Worm (Caenorhabditis elegans) whole organism, midembryonic: ENCODE data around the gene egg-1.

ENCODE experiments used
- T22C8.4 ChIP-seq: fragments of 200-800 bp; sonication (Bioruptor generic); IDR thresholded peaks from 2 replicates; pipeline ENCODE4 v1.3.6; 2022; ENCODE audit warnings: missing genetic modification characterization, missing compliant biosample characterization
- cog-1 ChIP-seq: sonication (generic microtip); optimal IDR thresholded peaks from 2 replicates; lab custom pipeline; 2016; ENCODE audit warnings: missing genetic modification characterization, missing compliant biosample characterization
- flt-1 ChIP-seq: fragments of 200-800 bp; sonication (Bioruptor generic); IDR thresholded peaks from 2 replicates; pipeline ENCODE4 v1.3.6; 2022; ENCODE audit warnings: missing genetic modification characterization, missing compliant biosample characterization
- klf-2 ChIP-seq: fragments of 200-800 bp; sonication (Bioruptor generic); conservative IDR thresholded peaks from 2 replicates; pipeline ENCODE4 v1.3.6; 2022; ENCODE audit warnings: missing genetic modification reagents, missing genetic modification characterization, missing compliant biosample characterization
- med-1 ChIP-seq: sonication (generic microtip); optimal IDR thresholded peaks from 2 replicates; lab custom pipeline; 2017; ENCODE audit warnings: missing genetic modification characterization, mild to moderate bottlenecking, missing compliant biosample characterization, antibody characterized with exemption, missing genetic modification reagents; ENCODE audit not compliant: insufficient read depth
- ref-1 ChIP-seq: fragments of 200-800 bp; sonication (Bioruptor generic); conservative IDR thresholded peaks from 2 replicates; pipeline ENCODE4 v1.3.6; 2022; ENCODE audit warnings: missing genetic modification reagents, missing genetic modification characterization, missing compliant biosample characterization
- tab-1 ChIP-seq: fragments of 200-800 bp; sonication (Bioruptor generic); IDR thresholded peaks from 2 replicates; pipeline ENCODE4 v1.3.6; 2022; ENCODE audit warnings: missing genetic modification characterization, missing compliant biosample characterization
- ztf-23 ChIP-seq: fragments of 200-800 bp; sonication (Bioruptor generic); IDR thresholded peaks from 2 replicates; pipeline ENCODE4 v1.3.6; 2022; ENCODE audit warnings: missing genetic modification reagents, missing genetic modification characterization, missing compliant biosample characterization
- ztf-29 ChIP-seq: fragments of 200-800 bp; sonication (Bioruptor generic); IDR thresholded peaks from 2 replicates; pipeline ENCODE4 v1.3.6; 2022; ENCODE audit warnings: missing genetic modification reagents, missing genetic modification characterization, missing compliant biosample characterization

The egg-1 gene

ce11 chrIII:5757492-5758045 is 29.6 kb downstream of the egg-1 start:
- no peak for TF ChIP-seq cog-1 (tag; lab: Kevin White, UChicago)
- TF ChIP-seq T22C8.4 (GFP tag; lab: Robert Waterston, UW) = no peak
- TF ChIP-seq med-1 (GFP tag; lab: Kevin White, UChicago) = no peak

- TF ChIP-seq ref-1 (GFP tag; lab: Robert Waterston, UW) (no peak), T22C8.4 (GFP tag; lab: Robert Waterston, UW) (no peak), tab-1 (GFP tag; lab: Robert Waterston, UW) (no peak), ztf-23 (GFP tag; lab: Robert Waterston, UW) (no peak), ztf-29 (no peak), med-1 (GFP tag; lab: Kevin White, UChicago) (no peak), flt-1 (GFP tag; lab: Robert Waterston, UW) (no peak), klf-2 (GFP tag; lab: Robert Waterston, UW) (no peak), cog-1 (tag; lab: Kevin White, UChicago) (no peak)
Measured at ce11 chrIII:5758519-5759099, 30.6 kb downstream of the egg-1 start.

- TF ChIP-seq flt-1 (GFP tag; lab: Robert Waterston, UW) (no peak), ztf-23 (GFP tag; lab: Robert Waterston, UW) (no peak), tab-1 (GFP tag; lab: Robert Waterston, UW) (no peak), T22C8.4 (GFP tag; lab: Robert Waterston, UW) (no peak), ref-1 (GFP tag; lab: Robert Waterston, UW) (no peak), cog-1 (tag; lab: Kevin White, UChicago) (no peak), ztf-29 (no peak), med-1 (GFP tag; lab: Kevin White, UChicago) (no peak), klf-2 (GFP tag; lab: Robert Waterston, UW) (no peak)
Measured at ce11 chrIII:5760721-5761120, 32.7 kb downstream of the egg-1 start.

- no peak for TF ChIP-seq ref-1 (GFP tag; lab: Robert Waterston, UW)
- TF ChIP-seq med-1 (GFP tag; lab: Kevin White, UChicago) = no peak
Measured at ce11 chrIII:5761886-5762285, 33.9 kb downstream of the egg-1 start.

ce11 chrIII:5763988-5764387 is 36.0 kb downstream of the egg-1 start:
- TF ChIP-seq ztf-29 = no peak
- no peak for TF ChIP-seq T22C8.4 (GFP tag; lab: Robert Waterston, UW)
- no peak for TF ChIP-seq klf-2 (GFP tag; lab: Robert Waterston, UW)
- TF ChIP-seq tab-1 (GFP tag; lab: Robert Waterston, UW) = no peak
- no peak for TF ChIP-seq flt-1 (GFP tag; lab: Robert Waterston, UW)
- no peak for TF ChIP-seq ref-1 (GFP tag; lab: Robert Waterston, UW)
- TF ChIP-seq med-1 (GFP tag; lab: Kevin White, UChicago) = no peak
- TF ChIP-seq ztf-23 (GFP tag; lab: Robert Waterston, UW) = no peak
- TF ChIP-seq cog-1 (tag; lab: Kevin White, UChicago) = no peak

- TF ChIP-seq med-1 (GFP tag; lab: Kevin White, UChicago) = no peak
- TF ChIP-seq T22C8.4 (GFP tag; lab: Robert Waterston, UW) = no peak
- TF ChIP-seq cog-1 (tag; lab: Kevin White, UChicago) = peak; percentile 11
- TF ChIP-seq ztf-29 = 0 out of 2 replicates have a peak, but pooled peaks have one; percentile 42
- TF ChIP-seq ztf-23 (GFP tag; lab: Robert Waterston, UW) = peak; percentile 73; the same call in 1 of the 2 replicates
- TF ChIP-seq flt-1 (GFP tag; lab: Robert Waterston, UW) = peak; percentile 76
- TF ChIP-seq tab-1 (GFP tag; lab: Robert Waterston, UW) = peak; percentile 80; the same call in 1 of the 2 replicates
Measured at ce11 chrIII:5769726-5770235, 41.8 kb downstream of the egg-1 start, which contains the start of gene cutl-23. TSS of gene cutl-23 (plus strand) at chrIII:5770185.
